Fruit fly (Drosophila melanogaster): Measurements from ENCODE around the gene Smyd4-2.

DNA sequence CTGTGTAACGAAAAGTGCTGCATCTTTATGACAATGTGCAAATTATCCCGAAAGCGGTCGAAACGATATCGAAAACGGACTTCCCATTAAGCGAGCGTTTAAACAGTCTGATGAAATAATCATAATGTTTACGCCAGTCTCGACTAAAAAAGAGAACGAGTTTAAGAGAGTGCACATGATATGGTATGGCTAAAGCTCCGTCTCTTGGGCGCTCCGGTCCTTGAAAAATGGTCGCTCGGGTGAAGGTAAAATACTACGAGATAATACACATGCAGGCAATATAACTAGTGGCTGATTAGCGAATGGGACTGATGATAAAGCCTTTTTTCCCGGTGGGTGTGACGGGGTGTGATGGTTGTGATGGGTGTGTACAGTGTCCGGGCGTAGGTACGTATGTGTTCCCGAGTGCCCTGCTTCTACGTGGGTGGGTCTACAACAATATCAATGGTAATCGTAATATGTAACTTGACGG is 9.5 kb upstream of the Smyd4-2 start:
- TF ChIP-seq CG8478 (optimal IDR thresholded peaks at IDR 0.05) (no peak), CTCF (optimal IDR thresholded peaks at IDR 0.05) (no peak)
